Fruit fly (Drosophila melanogaster) whole organism, embryonic: Measurements from ENCODE around the gene sif.

ENCODE experiments used
- Ada2b ChIP-seq: fragments of 200-800 bp; sonication (Bioruptor generic); IDR thresholded peaks from 2 replicates; pipeline ENCODE4 v1.3.6; 2022; ENCODE audit warnings: missing biosample characterization, missing genetic modification characterization
- B-H1 ChIP-seq: fragments of 200-800 bp; sonication (Bioruptor generic); IDR thresholded peaks from 3 replicates; pipeline ENCODE4 v1.3.6; 2022; ENCODE audit warnings: missing biosample characterization, missing genetic modification characterization
- CG10462 ChIP-seq: fragments of 200-800 bp; sonication (Bioruptor generic); optimal IDR thresholded peaks from 2 replicates; lab custom pipeline; 2016; ENCODE audit warnings: missing biosample characterization, missing genetic modification characterization
- CG10565 ChIP-seq: fragments of 200-800 bp; sonication (Bioruptor generic); optimal IDR thresholded peaks from 3 replicates; lab custom pipeline; 2016; ENCODE audit warnings: missing biosample characterization, mild to moderate bottlenecking, missing genetic modification characterization
- CG10654 ChIP-seq: fragments of 200-800 bp; sonication (Bioruptor generic); optimal IDR thresholded peaks from 2 replicates; lab custom pipeline; 2016; ENCODE audit warnings: missing biosample characterization, missing genetic modification characterization
- CG13123 ChIP-seq: fragments of 200-800 bp; sonication (Bioruptor generic); optimal IDR thresholded peaks from 2 replicates; lab custom pipeline; 2016; ENCODE audit warnings: missing biosample characterization, missing genetic modification characterization
- CG14667 ChIP-seq: fragments of 200-800 bp; sonication (Bioruptor generic); IDR thresholded peaks from 2 replicates; pipeline ENCODE4 v1.3.6; 2022; ENCODE audit warnings: missing biosample characterization, missing genetic modification characterization
- CG14860 ChIP-seq: fragments of 200-800 bp; sonication (Bioruptor generic); IDR thresholded peaks from 3 replicates; pipeline ENCODE4 v1.3.6; 2022; ENCODE audit warnings: missing biosample characterization, missing genetic modification characterization; ENCODE audit not compliant: partially characterized antibody
- CG14965 ChIP-seq: fragments of 200-800 bp; sonication (Bioruptor generic); optimal IDR thresholded peaks from 2 replicates; lab custom pipeline; 2016; ENCODE audit warnings: missing biosample characterization, missing genetic modification characterization, borderline replicate concordance
- CG15011 ChIP-seq: fragments of 200-800 bp; sonication (Bioruptor generic); optimal IDR thresholded peaks from 3 replicates; lab custom pipeline; 2018; ENCODE audit warnings: missing biosample characterization, mild to moderate bottlenecking, missing genetic modification characterization
- CG16813 ChIP-seq: fragments of 200-800 bp; sonication (Bioruptor generic); IDR thresholded peaks from 3 replicates; pipeline ENCODE4 v1.3.6; 2022; ENCODE audit warnings: missing biosample characterization, missing genetic modification characterization; ENCODE audit not compliant: partially characterized antibody
- CG17802 ChIP-seq: fragments of 200-800 bp; sonication (Bioruptor generic); optimal IDR thresholded peaks from 2 replicates; lab custom pipeline; 2018; ENCODE audit warnings: missing biosample characterization, mild to moderate bottlenecking, missing genetic modification characterization, moderate library complexity
- CG2116 ChIP-seq: fragments of 200-800 bp; sonication (Bioruptor generic); optimal IDR thresholded peaks from 3 replicates; lab custom pipeline; 2018; ENCODE audit warnings: missing biosample characterization, mild to moderate bottlenecking, missing genetic modification characterization
- CG32767 ChIP-seq: fragments of 200-800 bp; sonication (Bioruptor generic); IDR thresholded peaks from 2 replicates; pipeline ENCODE4 v1.3.6; 2022; ENCODE audit warnings: missing biosample characterization, missing genetic modification characterization
- CG33213 ChIP-seq: fragments of 200-800 bp; sonication (Bioruptor generic); optimal IDR thresholded peaks from 3 replicates; lab custom pipeline; 2016; ENCODE audit warnings: missing biosample characterization, missing genetic modification characterization
- CG34224 ChIP-seq: fragments of 200-800 bp; sonication (Bioruptor generic); IDR thresholded peaks from 3 replicates; pipeline ENCODE4 v1.3.6; 2022; ENCODE audit warnings: missing biosample characterization, missing genetic modification characterization; ENCODE audit not compliant: partially characterized antibody
- CG4424 ChIP-seq: fragments of 200-800 bp; sonication (Bioruptor generic); optimal IDR thresholded peaks from 3 replicates; lab custom pipeline; 2016; ENCODE audit warnings: missing biosample characterization, missing genetic modification characterization
- CG4707 ChIP-seq: fragments of 200-800 bp; sonication (Bioruptor generic); optimal IDR thresholded peaks from 2 replicates; lab custom pipeline; 2018; ENCODE audit warnings: missing biosample characterization, mild to moderate bottlenecking, missing genetic modification characterization, moderate library complexity
- CG7271 ChIP-seq: fragments of 200-800 bp; sonication (Bioruptor generic); optimal IDR thresholded peaks from 2 replicates; lab custom pipeline; 2018; ENCODE audit warnings: missing biosample characterization, mild to moderate bottlenecking, missing genetic modification characterization, moderate library complexity
- CG7963 ChIP-seq: fragments of 200-800 bp; sonication (Bioruptor generic); IDR thresholded peaks from 3 replicates; pipeline ENCODE4 v1.3.6; 2022; ENCODE audit warnings: missing biosample characterization, missing genetic modification characterization; ENCODE audit not compliant: partially characterized antibody
- CG8089 ChIP-seq: fragments of 200-800 bp; sonication (Bioruptor generic); optimal IDR thresholded peaks from 3 replicates; lab custom pipeline; 2016; ENCODE audit warnings: missing biosample characterization, missing genetic modification characterization
- CG8281 ChIP-seq: fragments of 200-800 bp; sonication (Bioruptor generic); optimal IDR thresholded peaks from 2 replicates; lab custom pipeline; 2018; ENCODE audit warnings: missing biosample characterization, mild to moderate bottlenecking, missing genetic modification characterization, moderate library complexity
- CG8359 ChIP-seq: fragments of 200-800 bp; sonication (Bioruptor generic); optimal IDR thresholded peaks from 2 replicates; lab custom pipeline; 2017; ENCODE audit warnings: missing biosample characterization, mild to moderate bottlenecking, missing genetic modification characterization, borderline replicate concordance
- CrebB ChIP-seq: fragments of 200-800 bp; sonication (Bioruptor generic); optimal IDR thresholded peaks from 3 replicates; lab custom pipeline; 2018; ENCODE audit warnings: missing biosample characterization, mild to moderate bottlenecking, missing genetic modification characterization
- Dfd ChIP-seq, 2 experiments: fragments of >200 bp; optimal IDR thresholded peaks; 2 replicates each; lab custom pipeline; 2017; ENCODE audit warnings: missing biosample characterization in 2 of 2, missing genetic modification characterization in 2 of 2
- Dip2 ChIP-seq: fragments of 200-800 bp; sonication (Bioruptor generic); IDR thresholded peaks from 2 replicates; pipeline ENCODE4 v1.3.6; 2022; ENCODE audit warnings: missing biosample characterization, missing genetic modification characterization
- Dp ChIP-seq: fragments of 200-800 bp; sonication (Bioruptor generic); optimal IDR thresholded peaks from 2 replicates; lab custom pipeline; 2018; ENCODE audit warnings: missing biosample characterization, mild to moderate bottlenecking, missing genetic modification characterization, moderate library complexity
- HLH54F ChIP-seq: fragments of 200-800 bp; sonication (Bioruptor generic); optimal IDR thresholded peaks from 3 replicates; lab custom pipeline; 2016; ENCODE audit warnings: missing biosample characterization, missing genetic modification characterization
- Mad ChIP-seq: fragments of 200-800 bp; sonication (Bioruptor generic); optimal IDR thresholded peaks from 2 replicates; lab custom pipeline; 2016; ENCODE audit warnings: missing biosample characterization, missing genetic modification characterization
- NC2β ChIP-seq: fragments of 200-800 bp; sonication (Bioruptor generic); optimal IDR thresholded peaks from 2 replicates; lab custom pipeline; 2016; ENCODE audit warnings: missing biosample characterization, missing genetic modification characterization
- NK7.1 ChIP-seq: fragments of 200-800 bp; sonication (Bioruptor generic); optimal IDR thresholded peaks from 3 replicates; lab custom pipeline; 2016; ENCODE audit warnings: missing biosample characterization, missing genetic modification characterization
- Nf-YB ChIP-seq: fragments of 200-800 bp; sonication (Bioruptor generic); optimal IDR thresholded peaks from 3 replicates; lab custom pipeline; 2019; ENCODE audit warnings: missing biosample characterization, mild to moderate bottlenecking, missing genetic modification characterization, moderate library complexity
- Oli ChIP-seq: fragments of 200-800 bp; sonication (Bioruptor generic); optimal IDR thresholded peaks from 2 replicates; lab custom pipeline; 2018; ENCODE audit warnings: missing biosample characterization, mild to moderate bottlenecking, missing genetic modification characterization, moderate library complexity
- Sry-δ ChIP-seq: fragments of 200-800 bp; sonication (Bioruptor generic); optimal IDR thresholded peaks from 2 replicates; lab custom pipeline; 2016; ENCODE audit warnings: missing biosample characterization, missing genetic modification characterization
- Usf ChIP-seq: fragments of 200-800 bp; sonication (Bioruptor generic); optimal IDR thresholded peaks from 2 replicates; lab custom pipeline; 2017; ENCODE audit warnings: missing genotype, missing biosample characterization, missing genetic modification characterization
- cad ChIP-seq: fragments of >200 bp; optimal IDR thresholded peaks from 2 replicates; lab custom pipeline; 2017; ENCODE audit warnings: missing biosample characterization, missing genetic modification characterization
- ci ChIP-seq: fragments of 200-800 bp; sonication (Bioruptor generic); IDR thresholded peaks from 3 replicates; pipeline ENCODE4 v1.3.6; 2022; ENCODE audit warnings: missing biosample characterization, missing genetic modification characterization
- ftz-f1 ChIP-seq: fragments of 200-800 bp; sonication (Bioruptor generic); optimal IDR thresholded peaks from 2 replicates; lab custom pipeline; 2016; ENCODE audit warnings: missing biosample characterization, missing genetic modification characterization
- jumu ChIP-seq: fragments of 200-800 bp; sonication (Bioruptor generic); optimal IDR thresholded peaks from 3 replicates; lab custom pipeline; 2016; ENCODE audit warnings: missing biosample characterization, missing genetic modification characterization
- maf-S ChIP-seq: fragments of 200-800 bp; sonication (Bioruptor generic); optimal IDR thresholded peaks from 2 replicates; lab custom pipeline; 2016; ENCODE audit warnings: missing biosample characterization, missing genetic modification characterization
- mld ChIP-seq: fragments of 200-800 bp; sonication (Bioruptor generic); IDR thresholded peaks from 3 replicates; pipeline ENCODE4 v1.3.6; 2022; ENCODE audit warnings: missing biosample characterization, missing genetic modification characterization; ENCODE audit not compliant: partially characterized antibody
- nerfin-1 ChIP-seq: fragments of 200-800 bp; sonication (Bioruptor generic); optimal IDR thresholded peaks from 3 replicates; lab custom pipeline; 2019; ENCODE audit warnings: missing biosample characterization, mild to moderate bottlenecking, missing genetic modification characterization, moderate library complexity
- nmo ChIP-seq: fragments of 200-800 bp; sonication (Bioruptor generic); optimal IDR thresholded peaks from 2 replicates; lab custom pipeline; 2018; ENCODE audit warnings: missing biosample characterization, mild to moderate bottlenecking, missing genetic modification characterization, moderate library complexity
- pb ChIP-seq: fragments of 200-800 bp; sonication (Bioruptor generic); optimal IDR thresholded peaks from 3 replicates; lab custom pipeline; 2016; ENCODE audit warnings: missing biosample characterization, missing genetic modification characterization
- pita ChIP-seq: fragments of 200-800 bp; sonication (Bioruptor generic); optimal IDR thresholded peaks from 2 replicates; lab custom pipeline; 2017; ENCODE audit warnings: missing biosample characterization, mild to moderate bottlenecking, missing genetic modification characterization
- psq ChIP-seq: fragments of 200-800 bp; sonication (Bioruptor generic); optimal IDR thresholded peaks from 2 replicates; lab custom pipeline; 2017; ENCODE audit warnings: missing biosample characterization, missing genetic modification characterization
- trem ChIP-seq: fragments of 200-800 bp; optimal IDR thresholded peaks from 3 replicates; lab custom pipeline; 2019; ENCODE audit warnings: missing biosample characterization, mild to moderate bottlenecking, missing genetic modification characterization, moderate library complexity
- vvl ChIP-seq: fragments of 200-800 bp; sonication (Bioruptor generic); IDR thresholded peaks from 2 replicates; pipeline ENCODE4 v1.3.6; 2022; ENCODE audit warnings: missing biosample characterization, missing genetic modification characterization
- wdn ChIP-seq: fragments of 200-800 bp; sonication (Bioruptor generic); IDR thresholded peaks from 2 replicates; pipeline ENCODE4 v1.3.6; 2022; ENCODE audit warnings: missing biosample characterization, missing genetic modification characterization
- wek ChIP-seq: fragments of 200-800 bp; sonication (Bioruptor generic); optimal IDR thresholded peaks from 3 replicates; lab custom pipeline; 2018; ENCODE audit warnings: missing biosample characterization, mild to moderate bottlenecking, missing genetic modification characterization, moderate library complexity
- zen ChIP-seq: fragments of 200-800 bp; sonication (Bioruptor generic); optimal IDR thresholded peaks from 3 replicates; lab custom pipeline; 2018; ENCODE audit warnings: missing biosample characterization, mild to moderate bottlenecking, missing genetic modification characterization, moderate library complexity

Gene sif

DNA sequence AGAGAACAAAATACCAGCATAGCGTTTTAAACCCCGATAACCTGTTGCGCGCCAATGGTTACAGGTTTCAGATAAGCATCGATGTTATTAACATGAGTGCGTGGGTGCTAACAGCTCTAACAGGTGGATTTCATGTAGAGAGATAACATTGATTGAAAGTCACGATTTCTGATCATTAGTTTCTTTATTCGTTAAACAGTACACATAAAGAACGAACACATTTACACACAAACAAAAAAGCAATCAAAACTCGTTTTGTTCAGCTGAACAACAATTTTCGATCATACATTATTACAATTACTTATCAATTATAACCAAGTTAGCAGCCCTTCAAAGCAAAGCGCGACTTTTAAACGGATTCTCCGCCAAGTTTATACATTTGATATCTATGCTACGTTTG, 131.9 kb downstream of the sif start (continued):
- no peak for TF ChIP-seq nerfin-1 (tag; lab: Kevin White, UChicago)
- TF ChIP-seq Dip2, result no peak
- TF ChIP-seq pita (GFP tag; lab: Kevin White, UChicago), result no peak
- peak; percentile 32; the same call in 1 of the 2 replicates for TF ChIP-seq Ada2b (GFP tag; lab: Robert Waterston, UW)
- no peak for TF ChIP-seq CG4707 (GFP tag; lab: Kevin White, UChicago)
- TF ChIP-seq wek (GFP tag; lab: Kevin White, UChicago), result no peak
- peak; percentile 45 for TF ChIP-seq CG2116
- peak; percentile 23 for TF ChIP-seq CG10654 (GFP tag; lab: Kevin White, UChicago)
- peak; percentile 98 for TF ChIP-seq trem
- TF ChIP-seq CG14667 (GFP tag; lab: Robert Waterston, UW), result no peak
- TF ChIP-seq psq (GFP tag; lab: Kevin White, UChicago), result no peak
- TF ChIP-seq CG15011 (GFP tag; lab: Kevin White, UChicago), result no peak
- no peak; the same call in 2 of the 3 replicates for TF ChIP-seq ci (GFP tag; lab: Robert Waterston, UW)
- TF ChIP-seq mld (GFP tag; lab: Robert Waterston, UW), result no peak
- no peak for TF ChIP-seq CG13123 (GFP tag; lab: Kevin White, UChicago)
- no peak; the same call in 1 of the 2 replicates for TF ChIP-seq vvl
- TF ChIP-seq CG8359, result no peak
- TF ChIP-seq wdn (GFP tag; lab: Robert Waterston, UW), result no peak
- no peak for TF ChIP-seq CG8089 (GFP tag; lab: Kevin White, UChicago)
- no peak for TF ChIP-seq ftz-f1 (GFP tag; lab: Kevin White, UChicago)
- no peak for TF ChIP-seq CG16813
- TF ChIP-seq CG33213 (GFP tag; lab: Kevin White, UChicago), result peak; percentile 14
- no peak for TF ChIP-seq CG14965 (GFP tag; lab: Kevin White, UChicago)
- TF ChIP-seq CG7271, result no peak
- TF ChIP-seq pb (GFP tag; lab: Kevin White, UChicago), result no peak
- no peak for TF ChIP-seq Dfd (GFP tag; optimal IDR thresholded peaks at IDR 0.05; lab: Kevin White, UChicago)
- no peak for TF ChIP-seq Nf-YB (GFP tag; lab: Kevin White, UChicago)
- TF ChIP-seq maf-S, result peak; percentile 10
- no peak for TF ChIP-seq Oli
- peak; percentile 16 for TF ChIP-seq nmo (GFP tag; lab: Kevin White, UChicago)
- TF ChIP-seq zen (tag; lab: Kevin White, UChicago), result no peak
- no peak for TF ChIP-seq CG14860 (GFP tag; lab: Robert Waterston, UW)
- no peak for TF ChIP-seq CG32767 (GFP tag; lab: Robert Waterston, UW)
- TF ChIP-seq jumu (GFP tag; lab: Kevin White, UChicago), result no peak
- TF ChIP-seq Dp (GFP tag; lab: Kevin White, UChicago), result peak; percentile 93
- no peak for TF ChIP-seq CG34224 (GFP tag; lab: Robert Waterston, UW)
- TF ChIP-seq Sry-δ (GFP tag; lab: Kevin White, UChicago), result peak; percentile 37
- no peak for TF ChIP-seq CG4424 (GFP tag; lab: Kevin White, UChicago)
- no peak for TF ChIP-seq CG10565 (GFP tag; lab: Kevin White, UChicago)
- TF ChIP-seq NK7.1, result no peak
- TF ChIP-seq HLH54F (GFP tag; lab: Kevin White, UChicago), result peak; percentile 25
- TF ChIP-seq CG8281 (tag; lab: Kevin White, UChicago), result no peak
- TF ChIP-seq CG7963, result no peak
- TF ChIP-seq cad (GFP tag; lab: Kevin White, UChicago), result no peak
- TF ChIP-seq CG17802, result no peak
- TF ChIP-seq Mad (GFP tag; lab: Kevin White, UChicago), result no peak
- TF ChIP-seq CrebB, result no peak
- peak; percentile 45 for TF ChIP-seq NC2β
- TF ChIP-seq CG10462 (GFP tag; lab: Kevin White, UChicago), result no peak
- no peak for TF ChIP-seq Usf (GFP tag; lab: Kevin White, UChicago)
- TF ChIP-seq B-H1, result no peak
